Fruit fly (Drosophila melanogaster) whole organism, embryonic: Measurements from ENCODE around the gene CG9837.

Experiments used
- Asciz ChIP-seq: fragments of 200-800 bp; sonication (Bioruptor generic); optimal IDR thresholded peaks from 2 replicates; lab custom pipeline; 2017; ENCODE audit warnings: missing biosample characterization, mild to moderate bottlenecking, missing genetic modification characterization, missing genetic modification reagents
- Awh ChIP-seq: fragments of 200-800 bp; sonication (Bioruptor generic); IDR thresholded peaks from 2 replicates; pipeline ENCODE4, ENCODE4 v1.3.6; 2022; ENCODE audit warnings: missing biosample characterization, missing genetic modification characterization
- Blimp-1 ChIP-seq: fragments of 200-800 bp; sonication (Bioruptor generic); optimal IDR thresholded peaks from 3 replicates; lab custom pipeline; 2018; ENCODE audit warnings: missing biosample characterization, missing genetic modification characterization, mild to moderate bottlenecking, moderate library complexity, missing genetic modification reagents
- CG1024 ChIP-seq: fragments of 200-800 bp; sonication (Bioruptor generic); IDR thresholded peaks from 2 replicates; pipeline ENCODE4 v1.3.6; 2022; ENCODE audit warnings: missing biosample characterization, missing genetic modification characterization
- CG10979 ChIP-seq: fragments of 200-800 bp; sonication (Bioruptor generic); optimal IDR thresholded peaks from 2 replicates; lab custom pipeline; 2018; ENCODE audit warnings: missing biosample characterization, mild to moderate bottlenecking, missing genetic modification characterization, moderate library complexity
- CG11504 ChIP-seq: fragments of 200-800 bp; sonication (Bioruptor generic); optimal IDR thresholded peaks from 3 replicates; lab custom pipeline; 2019; ENCODE audit warnings: missing biosample characterization, mild to moderate bottlenecking, missing genetic modification characterization, moderate library complexity
- CG12769 ChIP-seq: fragments of 200-800 bp; sonication (Bioruptor generic); optimal IDR thresholded peaks from 2 replicates; lab custom pipeline; 2019; ENCODE audit warnings: missing biosample characterization, mild to moderate bottlenecking, missing genetic modification characterization, moderate library complexity
- CG14441 ChIP-seq: fragments of 200-800 bp; sonication (Bioruptor generic); IDR thresholded peaks from 2 replicates; pipeline ENCODE4 v1.3.6; 2022; ENCODE audit warnings: missing biosample characterization, missing genetic modification characterization
- CG17328 ChIP-seq: fragments of 200-800 bp; sonication (Bioruptor generic); IDR thresholded peaks from 2 replicates; pipeline ENCODE4 v1.3.6; 2022; ENCODE audit warnings: missing biosample characterization, missing genetic modification characterization
- CG17568 ChIP-seq: fragments of 200-800 bp; sonication (Bioruptor generic); optimal IDR thresholded peaks from 2 replicates; lab custom pipeline; 2018; ENCODE audit warnings: missing biosample characterization, mild to moderate bottlenecking, missing genetic modification characterization, moderate library complexity
- CG17829 ChIP-seq: fragments of 200-800 bp; optimal IDR thresholded peaks from 2 replicates; lab custom pipeline; 2019; ENCODE audit warnings: missing biosample characterization, mild to moderate bottlenecking, missing genetic modification characterization, moderate library complexity
- CG18262 ChIP-seq: fragments of 200-800 bp; optimal IDR thresholded peaks from 3 replicates; lab custom pipeline; 2019; ENCODE audit warnings: missing biosample characterization, mild to moderate bottlenecking, missing genetic modification characterization, moderate library complexity
- CG2116 ChIP-seq: fragments of 200-800 bp; sonication (Bioruptor generic); optimal IDR thresholded peaks from 3 replicates; lab custom pipeline; 2018; ENCODE audit warnings: missing biosample characterization, mild to moderate bottlenecking, missing genetic modification characterization
- CG2875 ChIP-seq: fragments of 200-800 bp; sonication (Bioruptor generic); optimal IDR thresholded peaks from 2 replicates; lab custom pipeline; 2017; ENCODE audit warnings: missing biosample characterization, mild to moderate bottlenecking, missing genetic modification characterization, missing genetic modification reagents
- CG30403 ChIP-seq: fragments of 200-800 bp; sonication (Bioruptor generic); optimal IDR thresholded peaks from 3 replicates; lab custom pipeline; 2016; ENCODE audit warnings: missing biosample characterization, missing genetic modification characterization
- CG31441 ChIP-seq: fragments of 200-800 bp; sonication (Bioruptor generic); IDR thresholded peaks from 2 replicates; pipeline ENCODE4 v1.3.6; 2022; ENCODE audit warnings: missing biosample characterization, missing genetic modification characterization
- CG34422 ChIP-seq: fragments of 200-800 bp; sonication (Bioruptor generic); IDR thresholded peaks from 3 replicates; pipeline ENCODE4 v1.3.6; 2022; ENCODE audit warnings: missing biosample characterization, missing genetic modification characterization
- CG4360 ChIP-seq: fragments of 200-800 bp; sonication (Bioruptor generic); IDR thresholded peaks from 2 replicates; pipeline ENCODE4 v1.3.6; 2022; ENCODE audit warnings: missing biosample characterization, missing genetic modification characterization
- CG6175 ChIP-seq: fragments of 200-800 bp; sonication (Bioruptor generic); IDR thresholded peaks from 3 replicates; pipeline ENCODE4 v1.3.6; 2022; ENCODE audit warnings: missing biosample characterization, missing genetic modification characterization
- CG7839 ChIP-seq: fragments of 200-800 bp; sonication (Bioruptor generic); optimal IDR thresholded peaks from 3 replicates; lab custom pipeline; 2018; ENCODE audit warnings: missing biosample characterization, mild to moderate bottlenecking, missing genetic modification characterization, moderate library complexity
- CG8281 ChIP-seq: fragments of 200-800 bp; sonication (Bioruptor generic); optimal IDR thresholded peaks from 2 replicates; lab custom pipeline; 2018; ENCODE audit warnings: missing biosample characterization, mild to moderate bottlenecking, missing genetic modification characterization, moderate library complexity
- D ChIP-seq, 2 experiments: fragments of 200-800 bp in 1 of 2; fragments of >200 bp in 1 of 2; sonication (Bioruptor generic) in 1 of 2; optimal IDR thresholded peaks; 2 replicates in 1 of 2; 3 replicates in 1 of 2; lab custom pipeline; 2017; ENCODE audit warnings: mild to moderate bottlenecking in 1 of 2, missing biosample characterization in 1 of 2, missing genetic modification characterization in 1 of 2, missing genetic modification reagents in 1 of 2
- Med ChIP-seq: fragments of 200-800 bp; sonication (Bioruptor generic); peaks from one replicate; lab custom pipeline; 2016; ENCODE audit warnings: missing biosample characterization, missing genetic modification characterization, mild to moderate bottlenecking, inconsistent platforms, moderate library complexity
- Mes4 ChIP-seq: fragments of 200-800 bp; sonication (Bioruptor generic); optimal IDR thresholded peaks from 2 replicates; lab custom pipeline; 2016; ENCODE audit warnings: missing biosample characterization, missing genetic modification characterization
- Nf-YB ChIP-seq: fragments of 200-800 bp; sonication (Bioruptor generic); optimal IDR thresholded peaks from 3 replicates; lab custom pipeline; 2019; ENCODE audit warnings: missing biosample characterization, mild to moderate bottlenecking, missing genetic modification characterization, moderate library complexity
- Pdp1 ChIP-seq, 2 experiments: fragments of 200-800 bp; sonication (Bioruptor generic); optimal IDR thresholded peaks; 3 replicates each; lab custom pipeline; 2016; ENCODE audit warnings: missing biosample characterization in 2 of 2, missing genetic modification characterization in 2 of 2, mild to moderate bottlenecking in 1 of 2, moderate library complexity in 1 of 2
- Xbp1 ChIP-seq: fragments of 200-800 bp; sonication (Bioruptor generic); optimal IDR thresholded peaks from 3 replicates; lab custom pipeline; 2016; ENCODE audit warnings: missing biosample characterization, mild to moderate bottlenecking, missing genetic modification characterization
- cwo ChIP-seq: fragments of 200-800 bp; sonication (Bioruptor generic); optimal IDR thresholded peaks from 3 replicates; lab custom pipeline; 2017; ENCODE audit warnings: missing biosample characterization, missing genetic modification characterization, mild to moderate bottlenecking, moderate library complexity, missing genetic modification reagents
- dan ChIP-seq: fragments of 200-800 bp; sonication (Bioruptor generic); IDR thresholded peaks from 2 replicates; pipeline ENCODE4 v1.3.6; 2022; ENCODE audit warnings: missing biosample characterization, missing genetic modification characterization
- dmrt99B ChIP-seq: fragments of 200-800 bp; sonication (Bioruptor generic); optimal IDR thresholded peaks from 2 replicates; lab custom pipeline; 2018; ENCODE audit warnings: missing biosample characterization, mild to moderate bottlenecking, missing genetic modification characterization, moderate library complexity
- fd64A ChIP-seq: fragments of 200-800 bp; sonication (Bioruptor generic); optimal IDR thresholded peaks from 3 replicates; lab custom pipeline; 2018; ENCODE audit warnings: missing biosample characterization, mild to moderate bottlenecking, missing genetic modification characterization
- fd96Cb ChIP-seq: fragments of 200-800 bp; sonication (Bioruptor generic); optimal IDR thresholded peaks from 2 replicates; lab custom pipeline; 2018; ENCODE audit warnings: missing biosample characterization, mild to moderate bottlenecking, missing genetic modification characterization, moderate library complexity
- gce ChIP-seq: fragments of 200-800 bp; sonication (Bioruptor generic); IDR thresholded peaks from 3 replicates; pipeline ENCODE4 v1.3.6; 2022; ENCODE audit warnings: missing biosample characterization, missing genetic modification characterization
- kni ChIP-seq: fragments of 200-800 bp; sonication (Bioruptor generic); optimal IDR thresholded peaks from 3 replicates; lab custom pipeline; 2017; ENCODE audit warnings: mild to moderate bottlenecking, missing biosample characterization, missing genetic modification reagents, missing genetic modification characterization
- nmo ChIP-seq: fragments of 200-800 bp; sonication (Bioruptor generic); optimal IDR thresholded peaks from 2 replicates; lab custom pipeline; 2018; ENCODE audit warnings: missing biosample characterization, mild to moderate bottlenecking, missing genetic modification characterization, moderate library complexity
- oc ChIP-seq: fragments of 200-800 bp; sonication (Bioruptor generic); optimal IDR thresholded peaks from 2 replicates; lab custom pipeline; 2018; ENCODE audit warnings: missing biosample characterization, mild to moderate bottlenecking, missing genetic modification characterization, moderate library complexity
- ranshi ChIP-seq: fragments of 200-800 bp; sonication (Bioruptor generic); IDR thresholded peaks from 2 replicates; pipeline ENCODE4 v1.3.6; 2022; ENCODE audit warnings: missing biosample characterization, missing genetic modification characterization
- sens ChIP-seq: fragments of 200-800 bp; sonication (Bioruptor generic); peaks from one replicate; lab custom pipeline; 2016; ENCODE audit warnings: missing biosample characterization, missing genetic modification characterization
- slou ChIP-seq: fragments of 200-800 bp; sonication (Bioruptor generic); optimal IDR thresholded peaks from 3 replicates; lab custom pipeline; 2016; ENCODE audit warnings: missing biosample characterization, missing genetic modification characterization
- vvl ChIP-seq: fragments of 200-800 bp; sonication (Bioruptor generic); IDR thresholded peaks from 2 replicates; pipeline ENCODE4 v1.3.6; 2022; ENCODE audit warnings: missing biosample characterization, missing genetic modification characterization

CG9837 gene

DNA sequence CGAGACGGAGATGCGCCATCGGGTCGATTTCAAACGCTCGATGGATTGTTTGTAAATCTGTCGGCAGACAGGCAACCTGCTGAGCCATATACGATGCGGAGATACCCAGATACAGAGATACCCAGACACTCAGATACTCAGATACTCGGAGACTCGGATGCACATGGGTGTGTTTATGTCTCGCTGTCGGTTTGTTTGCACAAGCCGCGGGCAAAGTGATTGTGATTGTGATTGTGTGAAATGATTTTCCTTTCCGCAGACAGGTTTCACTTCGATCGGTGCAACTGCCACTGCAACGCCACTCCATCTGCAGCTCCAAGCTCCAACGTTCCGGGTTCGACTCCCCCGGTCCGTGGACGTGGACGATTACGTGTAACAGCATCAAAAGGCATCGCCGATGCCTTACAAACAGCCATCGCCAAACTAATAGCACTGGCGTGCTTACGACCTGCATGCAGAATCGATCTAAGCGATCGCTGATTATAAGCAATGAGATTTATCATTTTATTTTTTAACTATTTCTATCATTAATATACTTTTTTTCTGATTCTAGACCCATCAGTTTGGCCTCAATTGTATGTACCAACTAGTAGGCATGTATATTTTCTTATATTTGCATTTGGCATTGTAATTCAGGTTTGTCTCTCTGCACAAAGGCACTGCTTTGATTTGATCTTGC, 24.5 kb downstream of the CG9837 start (continued):
- peak; percentile 18 for TF ChIP-seq cwo (GFP tag; lab: Kevin White, UChicago)
- TF ChIP-seq CG17568 = no peak
- peak; percentile 55; the same call in 1 of the 2 replicates for TF ChIP-seq CG4360
- TF ChIP-seq ranshi (GFP tag; lab: Robert Waterston, UW) = peak; percentile 57
- no peak for TF ChIP-seq CG2875 (GFP tag; lab: Kevin White, UChicago)
- no peak for TF ChIP-seq Mes4 (GFP tag; lab: Kevin White, UChicago)
- TF ChIP-seq CG30403 (GFP tag; lab: Kevin White, UChicago) = peak; percentile 41
- peak; percentile 61 for TF ChIP-seq Xbp1 (GFP tag; lab: Kevin White, UChicago)
- TF ChIP-seq Nf-YB (GFP tag; lab: Kevin White, UChicago) = peak; percentile 12
- TF ChIP-seq fd64A (GFP tag; lab: Kevin White, UChicago) = no peak
- peak; percentile 80 for TF ChIP-seq CG14441 (GFP tag; lab: Robert Waterston, UW)

DNA sequence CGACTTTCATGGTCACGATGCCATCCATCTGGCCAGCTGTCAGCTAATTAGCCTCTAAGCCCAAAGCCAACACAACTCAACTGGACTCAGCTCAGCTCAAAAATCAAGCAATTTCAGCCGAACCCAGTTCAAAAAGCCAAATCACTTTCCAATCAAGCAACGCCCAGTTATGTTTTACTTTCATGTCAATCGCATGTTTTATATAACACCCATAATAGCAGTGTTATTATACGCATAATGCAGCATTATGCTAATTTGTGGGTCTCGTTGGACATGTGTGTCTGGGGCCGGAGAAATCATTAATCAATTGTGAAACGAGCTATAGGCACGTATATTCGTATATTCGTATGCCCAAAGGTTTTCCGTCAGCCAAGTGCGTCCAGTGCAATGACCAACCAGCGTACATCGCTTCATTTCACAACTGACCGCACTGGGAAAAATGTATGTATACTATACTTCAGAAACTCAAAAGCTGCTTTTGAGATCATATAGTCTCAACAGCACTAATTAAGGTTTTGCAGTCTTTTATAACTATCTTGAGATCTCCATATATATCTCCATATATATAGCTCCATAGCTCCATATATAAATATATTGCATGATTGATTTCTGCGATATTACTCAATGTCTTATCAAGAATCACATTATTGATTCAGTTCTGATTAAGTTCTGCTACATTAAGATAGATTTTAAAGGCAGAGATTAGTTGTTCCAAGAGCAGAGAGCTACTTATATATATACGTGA, 25.7 kb downstream of the CG9837 start:
- peak in 1 of 2 experiments; percentile 58 for TF ChIP-seq Pdp1 (GFP tag; optimal IDR thresholded peaks at IDR 0.05; lab: Kevin White, UChicago)
- TF ChIP-seq CG34422 (GFP tag; lab: Robert Waterston, UW) = no peak
- TF ChIP-seq kni (GFP tag; lab: Kevin White, UChicago) = peak; percentile 1
- no peak for TF ChIP-seq slou (GFP tag; lab: Kevin White, UChicago)
- no peak for TF ChIP-seq dan (GFP tag; lab: Robert Waterston, UW)
- TF ChIP-seq vvl (GFP tag; lab: Robert Waterston, UW) = peak; percentile 64; the same call in 1 of the 2 replicates
- peak; percentile 49 for TF ChIP-seq Med (GFP tag; lab: Kevin White, UChicago)
- TF ChIP-seq CG11504 (tag; lab: Kevin White, UChicago) = peak; percentile 57
- TF ChIP-seq sens (GFP tag; lab: Kevin White, UChicago) = peak; percentile 80
- TF ChIP-seq nmo (GFP tag; lab: Kevin White, UChicago) = peak; percentile 29
- TF ChIP-seq gce (GFP tag; lab: Robert Waterston, UW) = no peak
- TF ChIP-seq CG18262 (tag; lab: Kevin White, UChicago) = peak; percentile 25
- TF ChIP-seq oc (tag; lab: Kevin White, UChicago) = peak; percentile 59
- 0 out of 2 replicates have a peak, but pooled peaks have one; percentile 22 for TF ChIP-seq Awh (GFP tag; lab: Robert Waterston, UW)
- peak; percentile 30 for TF ChIP-seq dmrt99B (tag; lab: Kevin White, UChicago)
- no peak for TF ChIP-seq CG2116 (GFP tag; lab: Kevin White, UChicago)
- TF ChIP-seq CG7839 (tag; lab: Kevin White, UChicago) = no peak
- TF ChIP-seq CG12769 (tag; lab: Kevin White, UChicago) = no peak
- TF ChIP-seq CG17829 (tag; lab: Kevin White, UChicago) = peak; percentile 5
- no peak for TF ChIP-seq CG17328 (GFP tag; lab: Robert Waterston, UW)
- peak; percentile 23 for TF ChIP-seq fd96Cb (tag; lab: Kevin White, UChicago)
- no peak for TF ChIP-seq CG1024 (GFP tag; lab: Robert Waterston, UW)
- TF ChIP-seq CG6175 (GFP tag; lab: Robert Waterston, UW) = 0 out of 3 replicates have a peak, but pooled peaks have one; percentile 7
- peak; percentile 44 for TF ChIP-seq CG10979
- no peak for TF ChIP-seq D (optimal IDR thresholded peaks at IDR 0.05; lab: Kevin White, UChicago)
- no peak for TF ChIP-seq D (GFP tag; optimal IDR thresholded peaks at IDR 0.05; lab: Kevin White, UChicago)
- peak; percentile 64 for TF ChIP-seq Blimp-1 (GFP tag; lab: Kevin White, UChicago)
- TF ChIP-seq CG8281 (tag; lab: Kevin White, UChicago) = no peak
- peak; percentile 9 for TF ChIP-seq Asciz (GFP tag; lab: Kevin White, UChicago)
- TF ChIP-seq CG31441 (GFP tag; lab: Robert Waterston, UW) = peak; percentile 52; the same call in 1 of the 2 replicates
